Worm (Caenorhabditis elegans) whole organism, L2 larva: Measurements from ENCODE around the gene srj-19.

Source experiments
- C34F6.9 ChIP-seq: fragments of 150-350 bp; optimal IDR thresholded peaks from 2 replicates; lab custom pipeline; 2014; ENCODE audit warnings: missing biosample characterization, missing genetic modification characterization
- Y55F3AM.14 ChIP-seq: fragments of 200-800 bp; sonication (Bioruptor generic); optimal IDR thresholded peaks from 2 replicates; lab custom pipeline; 2018; ENCODE audit warnings: mild to moderate bottlenecking, missing genetic modification characterization, missing compliant biosample characterization
- ZK546.5 ChIP-seq: sonication (generic microtip); optimal IDR thresholded peaks from 2 replicates; lab custom pipeline; 2017; ENCODE audit warnings: missing biosample characterization, missing genetic modification characterization
- alr-1 ChIP-seq: fragments of 150-350 bp; optimal IDR thresholded peaks from 2 replicates; lab custom pipeline; 2014; ENCODE audit warnings: missing biosample characterization, missing genetic modification characterization
- aly-2 ChIP-seq: fragments of 150-350 bp; optimal IDR thresholded peaks from 2 replicates; lab custom pipeline; 2014; ENCODE audit warnings: missing biosample characterization, missing genetic modification characterization
- blmp-1 ChIP-seq: sonication (generic microtip); optimal IDR thresholded peaks from 2 replicates; lab custom pipeline; 2017; ENCODE audit warnings: missing genetic modification characterization, mild to moderate bottlenecking, missing compliant biosample characterization, antibody characterized with exemption, moderate library complexity; ENCODE audit not compliant: insufficient read depth
- ceh-16 ChIP-seq: fragments of 150-350 bp; optimal IDR thresholded peaks from 2 replicates; lab custom pipeline; 2014; ENCODE audit warnings: missing biosample characterization, missing genetic modification characterization
- ceh-82 ChIP-seq: fragments of 150-350 bp; optimal IDR thresholded peaks from 2 replicates; lab custom pipeline; 2014; ENCODE audit warnings: missing biosample characterization, missing genetic modification characterization
- crh-2 ChIP-seq: sonication (generic microtip); optimal IDR thresholded peaks from 2 replicates; lab custom pipeline; 2017; ENCODE audit warnings: missing biosample characterization, missing genetic modification characterization
- dmd-4 ChIP-seq: sonication (generic microtip); optimal IDR thresholded peaks from 2 replicates; lab custom pipeline; 2017; ENCODE audit warnings: missing biosample characterization, missing genetic modification characterization
- elt-1 ChIP-seq: fragments of 150-350 bp; optimal IDR thresholded peaks from 2 replicates; lab custom pipeline; 2014; ENCODE audit warnings: missing biosample characterization, missing genetic modification characterization
- elt-3 ChIP-seq: sonication (generic microtip); optimal IDR thresholded peaks from 2 replicates; lab custom pipeline; 2017; ENCODE audit warnings: missing biosample characterization, missing genetic modification characterization
- fos-1 ChIP-seq: fragments of 150-350 bp; optimal IDR thresholded peaks from 2 replicates; lab custom pipeline; 2014; ENCODE audit warnings: missing biosample characterization, missing genetic modification characterization
- lin-11 ChIP-seq: fragments of 150-350 bp; sonication (generic microtip); optimal IDR thresholded peaks from 2 replicates; lab custom pipeline; 2014; ENCODE audit warnings: missing biosample characterization, missing genetic modification characterization, inconsistent platforms, mixed read lengths
- lin-13 ChIP-seq: fragments of 150-350 bp; optimal IDR thresholded peaks from 2 replicates; lab custom pipeline; 2014; ENCODE audit warnings: missing biosample characterization, missing genetic modification reagents, missing genetic modification characterization
- lin-39 ChIP-seq: fragments of 150-350 bp; optimal IDR thresholded peaks from 2 replicates; lab custom pipeline; 2014; ENCODE audit warnings: missing biosample characterization, missing genetic modification reagents, missing genetic modification characterization
- lsy-2 ChIP-seq, 2 experiments: fragments of 150-350 bp in 1 of 2; sonication (generic microtip) in 1 of 2; optimal IDR thresholded peaks; 2 replicates each; lab custom pipeline; 2014 to 2017; ENCODE audit warnings: missing biosample characterization in 2 of 2, missing genetic modification characterization in 2 of 2
- mab-5 ChIP-seq: fragments of 150-350 bp; optimal IDR thresholded peaks from 2 replicates; lab custom pipeline; 2014; ENCODE audit warnings: missing biosample characterization, missing genetic modification characterization
- mbf-1 ChIP-seq: sonication (generic microtip); optimal IDR thresholded peaks from 2 replicates; lab custom pipeline; 2017; ENCODE audit warnings: missing biosample characterization, missing genetic modification characterization
- mdl-1 ChIP-seq, 2 experiments: fragments of 150-350 bp in 1 of 2; sonication (generic microtip) in 1 of 2; optimal IDR thresholded peaks; 2 replicates each; lab custom pipeline; 2017; ENCODE audit warnings: missing biosample characterization in 2 of 2, missing genetic modification characterization in 2 of 2
- nhr-10 ChIP-seq: sonication (generic microtip); optimal IDR thresholded peaks from 2 replicates; lab custom pipeline; 2017; ENCODE audit warnings: missing biosample characterization, missing genetic modification characterization
- nhr-11 ChIP-seq: fragments of 150-350 bp; optimal IDR thresholded peaks from 2 replicates; lab custom pipeline; 2014; ENCODE audit warnings: missing biosample characterization, missing genetic modification characterization
- nhr-12 ChIP-seq: fragments of 150-350 bp; optimal IDR thresholded peaks from 2 replicates; lab custom pipeline; 2014; ENCODE audit warnings: missing biosample characterization, missing genetic modification characterization
- nhr-129 ChIP-seq: fragments of 150-350 bp; optimal IDR thresholded peaks from 2 replicates; lab custom pipeline; 2014; ENCODE audit warnings: missing biosample characterization, missing genetic modification characterization
- nhr-21 ChIP-seq: fragments of 150-350 bp; optimal IDR thresholded peaks from 2 replicates; lab custom pipeline; 2014; ENCODE audit warnings: missing biosample characterization, missing genetic modification characterization
- nhr-23 ChIP-seq: fragments of 150-350 bp; optimal IDR thresholded peaks from 2 replicates; lab custom pipeline; 2014; ENCODE audit warnings: missing biosample characterization, missing genetic modification reagents, missing genetic modification characterization
- nhr-237 ChIP-seq: fragments of 150-350 bp; optimal IDR thresholded peaks from 2 replicates; lab custom pipeline; 2014; ENCODE audit warnings: missing biosample characterization, missing genetic modification characterization
- nhr-6 ChIP-seq: fragments of 150-350 bp; optimal IDR thresholded peaks from 2 replicates; lab custom pipeline; 2014; ENCODE audit warnings: missing biosample characterization, missing genetic modification characterization
- nhr-77 ChIP-seq: fragments of 150-350 bp; optimal IDR thresholded peaks from 2 replicates; lab custom pipeline; 2014; ENCODE audit warnings: missing biosample characterization, missing genetic modification characterization
- skn-1 ChIP-seq: sonication (generic microtip); optimal IDR thresholded peaks from 2 replicates; lab custom pipeline; 2017; ENCODE audit warnings: missing biosample characterization, missing genetic modification characterization
- sma-3 ChIP-seq: sonication (generic microtip); optimal IDR thresholded peaks from 2 replicates; lab custom pipeline; 2016; ENCODE audit warnings: missing genetic modification reagents, missing genetic modification characterization, missing compliant biosample characterization
- sma-9 ChIP-seq, 2 experiments: fragments of 150-350 bp in 1 of 2; sonication (generic microtip) in 1 of 2; optimal IDR thresholded peaks; 2 replicates each; lab custom pipeline; 2014 to 2016; ENCODE audit warnings: missing genetic modification characterization in 2 of 2, mild to moderate bottlenecking in 1 of 2, missing biosample characterization in 1 of 2, missing compliant biosample characterization in 1 of 2, missing genetic modification reagents in 1 of 2, moderate library complexity in 1 of 2
- snpc-4 ChIP-seq: fragments of 150-350 bp; optimal IDR thresholded peaks from 2 replicates; lab custom pipeline; 2014; ENCODE audit warnings: missing biosample characterization, missing genetic modification characterization
- unc-39 ChIP-seq: fragments of 150-350 bp; optimal IDR thresholded peaks from 2 replicates; lab custom pipeline; 2014; ENCODE audit warnings: missing biosample characterization, missing genetic modification characterization
- unc-55 ChIP-seq: fragments of 150-350 bp; sonication (generic microtip); optimal IDR thresholded peaks from 3 replicates; lab custom pipeline; 2014; ENCODE audit warnings: missing biosample characterization, missing genetic modification reagents, missing genetic modification characterization
- unc-62 ChIP-seq: fragments of 150-350 bp; optimal IDR thresholded peaks from 2 replicates; lab custom pipeline; 2014; ENCODE audit warnings: missing biosample characterization, missing genetic modification reagents, missing genetic modification characterization
- zag-1 ChIP-seq: fragments of 150-350 bp; optimal IDR thresholded peaks from 2 replicates; lab custom pipeline; 2014; ENCODE audit warnings: missing biosample characterization, missing genetic modification characterization
- ztf-1 ChIP-seq: fragments of 200-800 bp; sonication (Bioruptor generic); conservative IDR thresholded peaks from 2 replicates; pipeline ENCODE4 v1.3.6; 2022; ENCODE audit warnings: missing genetic modification characterization, missing compliant biosample characterization
- ztf-11 ChIP-seq: sonication (generic microtip); optimal IDR thresholded peaks from 2 replicates; lab custom pipeline; 2017; ENCODE audit warnings: missing biosample characterization, missing genetic modification characterization
- ztf-4 ChIP-seq: fragments of 150-350 bp; optimal IDR thresholded peaks from 2 replicates; lab custom pipeline; 2014; ENCODE audit warnings: missing biosample characterization, missing genetic modification characterization

srj-19 gene

ce11 chrV:2577603-2578002, 7.1 kb upstream of the srj-19 start, which contains the start of gene srt-4:
TSS of gene srt-4 (plus strand) at chrV:2577903.
- TF ChIP-seq ztf-4 (tag; lab: Kevin White, UChicago) (no peak), C34F6.9 (tag; lab: Kevin White, UChicago) (no peak), lin-39 (no peak), ceh-16 (tag; lab: Kevin White, UChicago) (no peak), nhr-12 (tag; lab: Kevin White, UChicago) (no peak), mbf-1 (tag; lab: Kevin White, UChicago) (no peak), lin-11 (tag; lab: Kevin White, UChicago) (no peak), blmp-1 (tag; lab: Kevin White, UChicago) (no peak), mab-5 (tag; lab: Kevin White, UChicago) (no peak), snpc-4 (no peak), dmd-4 (tag; lab: Kevin White, UChicago) (no peak), aly-2 (tag; lab: Kevin White, UChicago) (no peak), fos-1 (tag; lab: Kevin White, UChicago) (no peak), zag-1 (tag; lab: Kevin White, UChicago) (no peak), nhr-10 (tag; lab: Kevin White, UChicago) (no peak), nhr-11 (no peak), nhr-129 (tag; lab: Kevin White, UChicago) (no peak)
- TF ChIP-seq, all 48 proteins: peak for 0

ce11 chrV:2575716-2576115, 5.2 kb upstream of the srj-19 start:
- TF ChIP-seq mab-5 (tag; lab: Kevin White, UChicago), result no peak
- no peak for TF ChIP-seq crh-2 (tag; lab: Kevin White, UChicago)
- TF ChIP-seq elt-3 (tag; lab: Kevin White, UChicago), result no peak
- no peak for TF ChIP-seq lin-13 (GFP tag; lab: Kevin White, UChicago)
- no peak for TF ChIP-seq ZK546.5
- TF ChIP-seq lin-39, result no peak
- TF ChIP-seq aly-2 (tag; lab: Kevin White, UChicago), result no peak
- no peak for TF ChIP-seq ztf-1 (GFP tag; lab: Robert Waterston, UW)
- no peak for TF ChIP-seq unc-62 (GFP tag; lab: Kevin White, UChicago)
- TF ChIP-seq alr-1 (tag; lab: Kevin White, UChicago), result no peak
- TF ChIP-seq nhr-129 (tag; lab: Kevin White, UChicago), result no peak
- TF ChIP-seq skn-1 (tag; lab: Kevin White, UChicago), result no peak
- no peak for TF ChIP-seq nhr-21 (tag; lab: Kevin White, UChicago)
- TF ChIP-seq ztf-11 (tag; lab: Kevin White, UChicago), result no peak
- no peak for TF ChIP-seq unc-55 (GFP tag; lab: Kevin White, UChicago)
- TF ChIP-seq sma-3, result no peak

- TF ChIP-seq elt-1, result no peak
- TF ChIP-seq ceh-16 (tag; lab: Kevin White, UChicago), result no peak
- no peak for TF ChIP-seq mab-5 (tag; lab: Kevin White, UChicago)
- no peak for TF ChIP-seq Y55F3AM.14 (GFP tag; lab: Kevin White, UChicago)
- TF ChIP-seq nhr-23 (tag; lab: Kevin White, UChicago), result no peak
- TF ChIP-seq elt-3 (tag; lab: Kevin White, UChicago), result no peak
- no peak for TF ChIP-seq dmd-4 (tag; lab: Kevin White, UChicago)
- TF ChIP-seq snpc-4, result no peak
- TF ChIP-seq lin-11 (tag; lab: Kevin White, UChicago), result no peak
- TF ChIP-seq ZK546.5, result no peak
- no peak for TF ChIP-seq crh-2 (tag; lab: Kevin White, UChicago)
- TF ChIP-seq lsy-2 (tag; optimal IDR thresholded peaks at IDR 0.05; lab: Kevin White, UChicago), result no peak
- no peak for TF ChIP-seq ztf-4 (tag; lab: Kevin White, UChicago)
- no peak for TF ChIP-seq nhr-237 (tag; lab: Kevin White, UChicago)
- no peak for TF ChIP-seq zag-1 (tag; lab: Kevin White, UChicago)
- TF ChIP-seq ceh-82 (tag; lab: Kevin White, UChicago), result no peak
- TF ChIP-seq unc-39 (tag; lab: Kevin White, UChicago), result no peak
- no peak for TF ChIP-seq ztf-11 (tag; lab: Kevin White, UChicago)
Observed at ce11 chrV:2573881-2574280, 3.3 kb upstream of the srj-19 start, which contains the start of gene nhr-290. TSS of gene nhr-290 (plus strand) at chrV:2574181.

- TF ChIP-seq nhr-6 (no peak), skn-1 (tag; lab: Kevin White, UChicago) (no peak), mdl-1 (tag; optimal IDR thresholded peaks at IDR 0.05; lab: Kevin White, UChicago) (no peak), nhr-77 (no peak), sma-3 (no peak), nhr-237 (tag; lab: Kevin White, UChicago) (no peak), lin-11 (tag; lab: Kevin White, UChicago) (no peak), sma-9 (GFP tag; optimal IDR thresholded peaks at IDR 0.05; lab: Kevin White, UChicago) (no peak), sma-9 (tag; optimal IDR thresholded peaks at IDR 0.05; lab: Kevin White, UChicago) (no peak), ZK546.5 (no peak), nhr-23 (tag; lab: Kevin White, UChicago) (no peak), ztf-1 (GFP tag; lab: Robert Waterston, UW) (no peak), nhr-11 (no peak), unc-39 (tag; lab: Kevin White, UChicago) (no peak), ceh-82 (tag; lab: Kevin White, UChicago) (no peak), unc-62 (GFP tag; lab: Kevin White, UChicago) (no peak), lin-13 (GFP tag; lab: Kevin White, UChicago) (no peak), snpc-4 (no peak)
Observed at ce11 chrV:2573108-2573507, 2.6 kb upstream of the srj-19 start, which contains the start of gene srj-20. TSS of gene srj-20 (minus strand) at chrV:2573208.
